Fruit fly (Drosophila melanogaster): ENCODE data around the gene CycK.

CycK gene

DNA sequence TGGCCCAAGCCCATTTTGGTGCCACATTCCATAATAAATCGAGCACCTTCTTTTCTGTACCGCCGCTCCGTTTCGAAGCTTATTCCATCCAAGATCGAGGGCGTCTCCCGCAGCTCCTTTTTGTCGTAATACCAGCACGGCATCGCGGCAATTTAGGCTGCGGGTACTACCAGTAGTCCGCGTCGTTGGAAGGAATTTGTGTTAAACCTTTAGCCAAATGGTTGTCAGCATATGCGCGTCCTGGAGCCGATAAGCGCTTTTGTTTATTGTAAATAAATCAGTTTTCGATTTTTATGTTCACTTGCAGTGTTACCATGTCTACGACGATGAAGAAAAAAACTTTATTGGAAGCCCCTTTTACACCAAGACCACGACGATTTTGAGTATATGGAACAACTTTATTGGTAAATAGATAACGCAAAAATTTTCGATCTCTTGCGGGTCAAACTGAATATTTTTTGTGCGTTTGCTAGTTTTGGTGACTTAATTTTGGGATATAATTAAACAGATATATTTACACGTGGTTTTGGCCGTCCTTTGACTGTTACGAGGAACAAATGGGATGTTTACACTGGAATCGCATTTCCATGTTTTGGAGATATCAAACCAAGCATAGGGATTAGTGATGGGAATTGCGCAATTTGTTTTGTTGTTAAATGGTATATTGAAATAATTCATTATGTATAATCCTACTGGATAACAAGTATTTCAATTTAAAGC lies at the start of gene CycK:
CycK (minus strand) TSS at position 562 of the 720 bp plus-strand sequence.
- TF ChIP-seq CG8478 (optimal IDR thresholded peaks at IDR 0.05) (no peak), CTCF (optimal IDR thresholded peaks at IDR 0.05) (no peak)

DNA sequence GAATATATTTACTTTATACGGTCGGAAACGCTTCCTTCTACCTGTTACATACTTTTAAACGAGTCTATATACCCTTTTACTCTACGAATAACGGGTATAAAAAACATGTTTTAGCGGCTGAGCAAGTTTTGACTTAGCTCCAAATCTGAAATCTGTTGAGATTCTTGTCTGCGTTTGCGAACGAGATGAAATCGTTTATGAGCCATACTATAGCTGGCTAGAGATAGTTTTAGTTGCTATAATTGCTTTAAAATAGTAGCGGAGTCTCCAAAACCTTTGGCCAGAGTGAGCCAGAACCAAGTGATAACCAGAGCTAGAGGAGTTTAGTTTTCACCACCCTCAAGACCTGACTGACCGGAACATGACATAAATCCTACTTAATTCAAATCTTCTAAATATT lies 46.5 kb upstream of the CycK start:
- TF ChIP-seq CG8478 (optimal IDR thresholded peaks at IDR 0.05) (no peak), CTCF (optimal IDR thresholded peaks at IDR 0.05) (no peak)

DNA sequence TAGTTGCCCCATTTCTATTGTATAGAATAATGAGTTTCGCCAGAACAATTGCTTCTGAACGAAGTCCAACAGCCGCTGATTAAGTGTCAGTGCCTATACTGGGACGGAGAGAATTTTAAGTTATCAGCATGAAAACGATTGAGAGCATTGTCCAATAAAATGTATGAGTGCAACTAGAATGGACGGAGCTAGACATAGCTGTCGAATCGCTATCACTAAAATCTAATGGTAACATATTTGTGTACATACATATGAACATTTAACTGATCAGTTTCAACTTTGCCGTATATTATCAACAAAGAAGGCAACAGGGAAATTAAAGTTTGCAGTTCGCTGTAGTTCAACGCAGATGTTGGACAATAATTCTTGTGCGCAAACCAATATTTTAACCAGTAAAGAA lies 45.2 kb upstream of the CycK start, which contains the start of gene CG3635:
CG3635 (plus strand) TSS at position 315 of the 400 bp plus-strand sequence.
- TF ChIP-seq CTCF (optimal IDR thresholded peaks at IDR 0.05) (no peak), CG8478 (optimal IDR thresholded peaks at IDR 0.05) (no peak)

DNA sequence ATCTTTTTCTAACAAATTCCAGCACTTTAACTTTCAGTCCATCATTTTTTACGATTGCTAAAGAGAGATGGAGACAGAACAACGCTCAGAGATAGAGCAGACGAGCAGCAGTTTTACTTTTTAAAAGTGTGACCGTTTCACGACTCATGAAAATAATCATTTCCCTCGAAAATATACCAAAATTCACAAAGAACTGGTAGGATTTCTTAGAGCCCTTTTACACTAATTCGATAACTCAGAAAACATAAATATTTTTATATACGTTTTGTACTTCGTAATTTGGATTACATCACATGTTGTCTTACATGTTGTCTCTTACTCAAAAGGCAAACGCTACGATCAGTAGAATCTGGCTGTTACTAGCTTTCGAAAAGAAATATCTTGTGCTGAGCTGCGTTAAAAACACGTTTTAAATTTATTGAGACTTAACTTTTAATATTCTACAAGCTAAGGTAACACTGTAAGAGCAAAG lies 39.1 kb upstream of the CycK start, which contains the start of gene Clamp:
Clamp (minus strand) TSS at position 100 of the 472 bp plus-strand sequence.
- no peak for TF ChIP-seq CG8478 (optimal IDR thresholded peaks at IDR 0.05)
- TF ChIP-seq CTCF (optimal IDR thresholded peaks at IDR 0.05) = no peak

DNA sequence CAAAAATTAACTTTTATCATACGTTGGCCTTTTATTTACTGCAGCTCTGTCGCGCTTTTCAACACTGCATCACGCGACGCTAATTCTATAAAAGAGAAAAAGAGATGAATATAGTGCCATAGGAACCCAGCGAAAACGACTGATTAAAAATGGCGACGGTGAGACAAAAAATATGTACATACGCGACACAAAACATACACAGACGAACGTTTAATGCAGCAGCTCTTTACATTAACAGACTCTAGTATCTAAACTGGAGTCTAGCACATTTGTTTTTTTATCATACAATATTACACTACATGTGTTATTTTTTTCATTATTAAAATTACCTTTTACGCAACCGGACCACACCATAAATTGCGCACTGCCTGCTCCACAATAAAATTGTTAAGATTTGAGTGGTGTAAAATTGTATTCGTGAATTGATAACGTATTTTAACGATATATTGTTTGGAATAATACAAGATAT lies 38.7 kb upstream of the CycK start:
- no peak for TF ChIP-seq CTCF (optimal IDR thresholded peaks at IDR 0.05)
- TF ChIP-seq CG8478 (optimal IDR thresholded peaks at IDR 0.05) = no peak

DNA sequence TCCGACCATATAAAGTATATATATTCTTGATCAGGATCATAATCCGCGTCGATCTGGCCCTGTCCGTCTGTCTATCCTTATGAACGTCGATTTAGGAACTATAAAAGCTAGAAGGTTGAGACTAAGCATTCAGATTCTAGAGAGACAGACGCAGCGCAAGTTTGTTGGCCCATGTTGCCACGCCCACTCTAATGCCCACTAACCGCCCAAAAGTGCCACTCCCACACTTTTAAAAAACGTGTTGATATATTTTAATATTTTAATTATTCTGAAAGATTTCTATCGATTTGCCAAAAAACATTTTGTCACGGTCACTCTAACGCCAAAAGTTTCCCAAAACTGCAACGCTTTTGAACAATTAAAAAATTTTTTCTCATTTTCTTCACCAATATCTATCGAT lies 33.4 kb upstream of the CycK start:
- TF ChIP-seq CTCF (optimal IDR thresholded peaks at IDR 0.05) (no peak), CG8478 (optimal IDR thresholded peaks at IDR 0.05) (no peak)

DNA sequence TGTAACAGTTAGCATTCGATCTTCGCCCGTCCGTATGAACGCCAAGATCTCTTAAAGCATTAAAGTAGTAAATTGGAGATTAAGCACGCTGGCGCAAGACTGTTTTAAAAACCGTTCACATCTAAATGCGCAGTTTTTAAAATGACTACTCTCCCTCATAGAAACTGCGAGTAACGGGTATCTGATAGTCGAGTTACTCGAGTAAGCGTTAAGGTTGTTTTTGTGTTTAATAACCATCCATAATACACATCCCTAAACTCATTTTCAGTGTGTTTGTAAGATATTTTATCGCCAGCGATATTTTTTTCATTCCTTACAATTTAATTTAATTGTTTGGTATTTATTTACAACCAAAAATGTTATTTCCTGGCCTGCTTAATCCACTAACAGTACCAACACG lies 29.9 kb upstream of the CycK start:
- TF ChIP-seq CTCF (optimal IDR thresholded peaks at IDR 0.05) (no peak), CG8478 (optimal IDR thresholded peaks at IDR 0.05) (no peak)

DNA sequence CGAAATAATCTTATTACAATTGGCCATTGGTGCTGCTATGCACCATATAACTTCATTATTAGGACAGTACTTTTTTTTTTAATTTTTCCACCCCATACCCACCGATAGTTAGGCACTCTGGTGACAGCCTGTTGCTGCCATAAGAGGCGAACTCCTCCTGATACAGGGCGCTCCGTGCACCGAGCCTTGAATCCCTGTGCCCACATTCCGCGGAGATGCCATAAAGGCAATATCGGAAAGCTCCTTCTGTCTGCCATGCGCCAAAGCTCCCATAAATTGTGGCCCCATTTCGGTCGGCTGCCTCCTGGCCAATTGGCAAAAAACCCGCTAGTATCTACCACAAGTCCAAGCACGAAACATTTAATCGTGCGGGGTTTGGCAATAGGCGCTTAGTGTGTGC lies 23.3 kb upstream of the CycK start:
- TF ChIP-seq CTCF (optimal IDR thresholded peaks at IDR 0.05) = no peak
- no peak for TF ChIP-seq CG8478 (optimal IDR thresholded peaks at IDR 0.05)

DNA sequence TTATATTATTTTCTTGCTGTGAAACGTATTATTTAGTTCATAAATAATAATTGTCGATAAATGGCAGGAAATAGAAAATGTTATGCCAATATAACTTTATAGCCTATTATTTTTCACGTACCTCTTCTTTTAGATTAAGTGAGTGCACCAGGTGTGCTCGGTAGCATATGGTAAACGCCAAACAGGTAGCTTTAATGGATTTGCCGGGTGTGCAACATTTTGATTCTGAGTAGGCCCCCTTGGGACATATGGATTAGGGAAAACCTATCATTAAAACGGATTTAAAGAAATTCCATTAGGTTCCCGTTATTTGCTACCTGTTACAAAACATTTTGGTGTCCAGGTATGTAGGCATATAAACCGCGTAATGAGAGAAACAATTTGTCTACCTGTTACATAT lies 21.4 kb upstream of the CycK start, which contains the start of gene dunk:
dunk (plus strand) TSS at position 301 of the 400 bp plus-strand sequence.
- no peak for TF ChIP-seq CTCF (optimal IDR thresholded peaks at IDR 0.05)
- TF ChIP-seq CG8478 (optimal IDR thresholded peaks at IDR 0.05) = no peak

DNA sequence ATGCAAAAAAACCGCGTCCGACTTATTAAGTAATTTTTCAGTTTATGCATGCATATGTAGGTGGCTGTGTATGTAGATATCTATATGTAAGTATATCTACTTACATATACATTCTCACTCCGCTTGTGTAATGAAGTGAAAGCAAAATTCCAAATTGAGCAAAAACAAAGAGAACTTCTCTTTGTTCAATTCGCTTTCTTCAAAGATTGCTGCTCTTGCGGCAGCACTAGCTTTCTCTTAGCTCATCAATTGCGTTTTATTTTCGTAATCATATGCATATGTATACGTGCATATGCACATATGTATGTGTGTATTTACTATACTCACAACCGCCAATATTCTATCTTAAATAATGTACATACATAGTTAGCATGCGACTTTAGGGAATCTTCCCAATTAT lies 18.8 kb upstream of the CycK start:
- TF ChIP-seq CG8478 (optimal IDR thresholded peaks at IDR 0.05) (no peak), CTCF (optimal IDR thresholded peaks at IDR 0.05) (no peak)

DNA sequence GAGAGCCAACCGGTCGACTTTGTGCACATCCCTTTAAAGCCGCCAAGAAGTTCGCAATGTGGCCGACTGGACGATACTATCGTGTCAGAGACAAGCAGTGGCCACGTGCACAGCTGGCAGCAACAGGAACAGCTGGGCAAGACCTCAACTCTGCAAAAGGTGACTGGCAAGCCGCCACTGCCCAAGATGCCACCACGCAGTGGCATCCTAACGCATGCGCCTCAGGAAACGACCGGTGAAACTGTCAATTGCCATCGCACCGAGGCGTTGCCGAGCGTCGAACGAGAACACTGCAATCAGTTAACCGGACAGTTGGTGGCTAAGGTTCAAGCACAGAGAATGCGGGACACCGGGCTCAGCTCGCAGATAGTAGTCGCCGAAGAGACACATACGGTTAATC lies 16.3 kb upstream of the CycK start:
- TF ChIP-seq CTCF (optimal IDR thresholded peaks at IDR 0.05) (no peak), CG8478 (optimal IDR thresholded peaks at IDR 0.05) (no peak)

DNA sequence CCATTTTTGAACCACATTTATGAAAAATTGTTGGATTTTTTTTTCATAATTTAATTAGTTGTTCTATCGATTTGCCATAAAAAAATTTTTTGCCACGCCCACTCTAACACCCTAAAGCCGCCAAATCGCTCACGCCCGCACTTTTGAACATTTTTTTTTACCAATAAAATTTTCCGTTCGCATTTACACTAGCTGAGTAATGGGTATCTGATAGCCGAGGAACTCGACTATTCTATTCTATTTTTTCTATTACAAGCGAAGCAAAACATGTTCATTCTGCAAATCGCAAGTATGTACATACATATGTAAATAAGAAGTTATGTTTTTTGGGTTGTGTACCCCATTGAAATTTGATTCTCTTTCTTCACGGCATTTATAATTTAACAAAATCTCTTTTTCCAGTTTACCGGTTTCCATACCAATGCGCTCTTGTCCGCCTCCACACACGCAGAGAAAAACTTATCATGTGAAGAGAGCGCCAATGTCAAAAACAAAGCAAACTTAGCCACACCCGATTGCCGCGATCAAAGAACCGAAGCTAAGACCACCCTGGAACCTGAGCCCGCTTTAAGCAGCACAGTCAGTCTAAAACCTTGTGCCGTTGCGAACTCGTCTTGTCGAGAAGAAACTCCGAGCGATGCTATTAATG lies 15.5 kb upstream of the CycK start:
- TF ChIP-seq CTCF (optimal IDR thresholded peaks at IDR 0.05) (no peak), CG8478 (optimal IDR thresholded peaks at IDR 0.05) (no peak)

DNA sequence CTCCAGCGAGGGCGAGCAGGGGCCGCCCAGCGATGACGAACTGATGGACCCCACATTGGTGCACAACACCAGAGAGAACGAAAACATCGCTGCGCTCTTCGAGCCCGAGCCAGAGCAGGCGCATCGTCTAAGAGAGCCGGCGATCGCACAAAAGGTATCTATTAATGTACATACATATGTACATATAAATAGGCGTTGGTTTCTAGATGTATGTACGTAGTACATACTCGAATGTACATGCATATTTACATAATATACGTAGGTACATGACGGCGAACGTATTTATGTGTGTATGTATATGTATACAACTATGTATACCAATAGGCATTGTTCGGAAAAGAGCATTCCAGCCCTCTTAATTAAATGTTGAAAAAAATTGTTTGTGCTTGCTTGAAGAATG lies 14.2 kb upstream of the CycK start:
- TF ChIP-seq CTCF (optimal IDR thresholded peaks at IDR 0.05) (no peak), CG8478 (optimal IDR thresholded peaks at IDR 0.05) (no peak)

DNA sequence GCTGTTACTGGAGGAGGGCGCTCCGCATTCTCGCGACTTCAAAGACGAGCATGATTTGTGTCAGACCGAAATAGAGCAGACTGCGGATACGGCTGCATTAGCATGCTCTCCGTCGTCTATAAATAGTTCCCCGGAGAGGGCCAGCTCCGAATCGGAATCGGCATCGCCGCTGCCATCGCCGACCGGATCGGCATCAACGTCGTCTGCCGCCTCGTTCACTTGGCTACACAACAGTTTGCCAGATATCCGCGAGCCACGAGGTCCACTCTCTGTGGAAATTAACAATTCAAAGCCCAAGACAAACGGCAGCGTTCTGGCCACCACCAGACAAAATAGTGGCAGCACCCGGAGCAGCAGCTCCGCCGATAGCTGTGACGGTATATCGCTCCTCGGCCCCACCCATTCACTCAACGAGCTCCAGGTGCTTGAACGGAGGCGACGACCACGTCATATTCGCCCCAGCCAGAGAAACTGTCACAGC lies 12.8 kb upstream of the CycK start:
- TF ChIP-seq CTCF (optimal IDR thresholded peaks at IDR 0.05) (no peak), CG8478 (optimal IDR thresholded peaks at IDR 0.05) (no peak)

DNA sequence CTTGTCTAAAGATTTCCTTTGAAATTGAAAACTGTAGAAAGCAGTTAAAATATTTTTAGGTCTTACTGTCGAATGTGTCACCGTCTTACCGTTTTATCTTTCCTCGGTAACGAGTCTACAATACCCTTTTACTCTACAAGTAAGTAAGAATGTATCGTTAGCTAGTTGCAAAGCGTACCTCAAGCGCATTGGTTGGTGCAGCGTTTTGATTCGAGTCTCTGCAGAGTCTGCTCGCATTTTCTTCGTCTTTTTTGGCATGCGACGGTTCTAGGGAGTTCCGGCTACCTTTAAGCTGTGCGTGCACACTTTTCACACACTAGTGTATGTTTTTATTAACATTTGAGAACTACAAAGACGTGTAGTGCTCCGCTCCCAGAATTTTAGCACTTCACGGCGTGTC lies 10.0 kb upstream of the CycK start:
- TF ChIP-seq CTCF (optimal IDR thresholded peaks at IDR 0.05) = no peak

DNA sequence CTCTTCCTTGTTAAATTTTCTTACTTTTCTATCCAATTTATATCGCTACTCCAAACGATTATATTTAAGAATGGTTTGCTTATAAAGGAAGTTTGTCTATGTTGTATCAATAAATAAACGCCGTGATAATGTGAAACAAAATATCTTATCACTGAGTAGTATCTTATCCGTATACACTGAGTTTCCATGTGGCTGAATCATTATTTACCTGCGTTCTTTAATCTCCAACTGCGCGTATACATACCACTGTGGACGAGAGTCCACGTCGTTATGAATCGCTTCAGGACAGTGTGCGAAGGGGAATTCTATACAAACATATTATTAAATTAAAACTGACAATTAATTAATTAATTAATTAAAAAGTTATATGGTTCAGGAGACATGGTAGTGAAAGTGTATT lies 9.4 kb upstream of the CycK start:
- TF ChIP-seq CTCF (optimal IDR thresholded peaks at IDR 0.05) (no peak), CG8478 (optimal IDR thresholded peaks at IDR 0.05) (no peak)

Measured in S2 (cell line).